Worm (Caenorhabditis elegans) whole organism, L2 larva: ENCODE measurements around the gene C36C9.6.

ENCODE experiments used
- alr-1 ChIP-seq: fragments of 150-350 bp; optimal IDR thresholded peaks from 2 replicates; lab custom pipeline; 2014; ENCODE audit warnings: missing biosample characterization, missing genetic modification characterization
- aly-2 ChIP-seq: fragments of 150-350 bp; optimal IDR thresholded peaks from 2 replicates; lab custom pipeline; 2014; ENCODE audit warnings: missing biosample characterization, missing genetic modification characterization
- ama-1 ChIP-seq: fragments of 150-350 bp; optimal IDR thresholded peaks from 2 replicates; lab custom pipeline; 2018; ENCODE audit warnings: inconsistent platforms
- nhr-11 ChIP-seq: fragments of 150-350 bp; optimal IDR thresholded peaks from 2 replicates; lab custom pipeline; 2014; ENCODE audit warnings: missing biosample characterization, missing genetic modification characterization
- snpc-4 ChIP-seq: fragments of 150-350 bp; optimal IDR thresholded peaks from 2 replicates; lab custom pipeline; 2014; ENCODE audit warnings: missing biosample characterization, missing genetic modification characterization
- zag-1 ChIP-seq: fragments of 150-350 bp; optimal IDR thresholded peaks from 2 replicates; lab custom pipeline; 2014; ENCODE audit warnings: missing biosample characterization, missing genetic modification characterization

- TF ChIP-seq zag-1 (no peak), ama-1 (lab: Kevin White, UChicago) (no peak), aly-2 (tag; lab: Kevin White, UChicago) (no peak), alr-1 (no peak), nhr-11 (no peak), snpc-4 (no peak)
These were observed 29.6 kb upstream of the C36C9.6 start, which contains the start of gene F07G6.8 for ce11 chrX:1720359-1720758.
